Fruit fly (Drosophila melanogaster): ENCODE results near the gene CG8870.
A peak's percentile ranks its signal among the peaks of the same experiment; 100 is the strongest.

Gene CG8870

DNA sequence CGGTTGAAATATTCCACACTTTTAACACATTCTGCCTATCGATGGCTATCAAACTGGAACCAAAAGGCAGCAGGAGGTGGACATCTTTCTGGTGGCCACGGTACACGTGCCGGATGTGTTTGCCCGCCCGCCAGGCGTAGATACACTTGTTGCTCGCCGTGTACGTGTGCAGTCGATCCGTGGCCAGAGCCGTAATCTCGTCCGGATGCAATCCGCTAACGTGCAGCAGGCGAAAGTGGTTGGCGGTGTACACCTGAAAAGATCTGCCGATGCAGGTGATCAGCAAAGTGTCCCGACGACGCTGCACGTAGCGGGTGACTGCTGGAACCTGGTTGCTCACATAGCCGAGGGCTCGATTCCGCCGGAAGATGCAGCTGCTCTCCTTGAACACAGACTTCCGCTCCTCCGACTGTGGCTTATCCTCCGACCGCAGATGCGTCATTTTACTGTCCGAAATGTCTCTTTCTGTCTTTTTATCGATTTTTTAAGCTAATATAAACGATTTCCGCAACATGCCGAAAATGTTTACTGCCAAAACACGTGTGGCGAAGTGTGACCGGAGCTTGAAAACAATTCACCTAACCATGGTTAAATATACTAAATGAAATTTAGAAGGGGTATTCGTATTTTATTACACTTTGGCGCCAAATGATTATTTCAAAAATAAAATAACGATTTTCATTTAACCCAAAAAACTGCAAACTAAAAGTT lies 8.7 kb downstream of the CG8870 start, which contains the start of gene CG9799:
Gene CG9799, minus strand, starts transcription at position 550 of the 711 bp plus-strand sequence.
- TF ChIP-seq bab1 (GFP tag; optimal IDR thresholded peaks at IDR 0.05) (peak; percentile 26), CG7045 (GFP tag; optimal IDR thresholded peaks at IDR 0.05) (no peak), Mnt (GFP tag; optimal IDR thresholded peaks at IDR 0.05) (peak; percentile 99)

DNA sequence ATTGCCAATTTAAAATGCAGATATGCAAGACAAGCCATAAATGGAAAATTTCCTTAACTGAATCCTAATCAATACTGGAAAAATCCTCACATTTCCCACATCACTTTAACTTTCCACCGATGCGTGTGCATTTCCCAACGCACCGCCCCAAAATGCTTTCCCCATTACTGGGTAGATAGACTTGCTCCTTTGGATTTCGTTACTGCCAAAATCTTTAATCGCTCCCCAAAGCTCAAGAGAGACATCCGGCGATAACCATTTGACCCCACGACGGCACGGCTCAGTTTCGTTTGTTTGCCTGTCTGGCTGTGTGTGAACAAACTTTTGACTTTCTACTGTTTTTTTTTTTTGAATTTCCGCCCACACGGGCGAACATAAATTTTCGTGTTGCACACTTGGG lies 10.8 kb downstream of the CG8870 start:
- no peak for TF ChIP-seq Mnt (GFP tag; optimal IDR thresholded peaks at IDR 0.05)
- TF ChIP-seq bab1 (GFP tag; optimal IDR thresholded peaks at IDR 0.05) = no peak
- TF ChIP-seq CG12768 (GFP tag; optimal IDR thresholded peaks at IDR 0.05) = no peak
- TF ChIP-seq CG7101 (tag; optimal IDR thresholded peaks at IDR 0.05) = no peak
- no peak for TF ChIP-seq CG5204 (GFP tag; optimal IDR thresholded peaks at IDR 0.05)
- no peak for TF ChIP-seq Hr96 (GFP tag; optimal IDR thresholded peaks at IDR 0.05)
- TF ChIP-seq CG14711 (tag; optimal IDR thresholded peaks at IDR 0.05) = no peak
- TF ChIP-seq cnc (optimal IDR thresholded peaks at IDR 0.05) = no peak
- no peak for TF ChIP-seq ovo (GFP tag; optimal IDR thresholded peaks at IDR 0.05)
- TF ChIP-seq Crg-1 (GFP tag; optimal IDR thresholded peaks at IDR 0.05) = no peak
- TF ChIP-seq CG33017 (tag; optimal IDR thresholded peaks at IDR 0.05) = no peak
- no peak for TF ChIP-seq cic (GFP tag; optimal IDR thresholded peaks at IDR 0.05)
- no peak for TF ChIP-seq CG1620 (GFP tag; optimal IDR thresholded peaks at IDR 0.05)
- TF ChIP-seq CG7045 (GFP tag; optimal IDR thresholded peaks at IDR 0.05) = no peak
- no peak for TF ChIP-seq kay (GFP tag; ENCODE audit: borderline replicate concordance)
- no peak for TF ChIP-seq CG11617 (GFP tag; optimal IDR thresholded peaks at IDR 0.05)
- no peak for TF ChIP-seq Clk (GFP tag; optimal IDR thresholded peaks at IDR 0.05)

DNA sequence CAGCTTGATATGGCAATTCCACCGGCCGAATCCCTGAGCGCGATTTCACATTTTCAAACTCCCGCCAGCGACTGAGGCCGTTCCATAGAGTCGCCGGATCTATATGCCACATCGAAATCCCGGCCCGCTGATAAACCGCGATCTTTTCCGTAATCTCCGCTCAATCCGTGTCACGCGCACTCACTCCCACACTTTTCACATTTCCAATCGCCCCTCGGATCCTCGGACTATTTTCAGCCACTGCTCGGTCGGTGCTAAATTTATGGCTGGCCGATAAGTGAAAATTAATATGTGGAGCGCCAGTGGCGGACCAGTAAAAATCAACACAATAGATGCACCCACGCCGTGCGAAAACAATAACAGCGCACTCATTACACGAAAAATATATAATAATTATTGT lies 13.4 kb downstream of the CG8870 start:
- TF ChIP-seq Clk (GFP tag; optimal IDR thresholded peaks at IDR 0.05) = no peak
- TF ChIP-seq CG7045 (GFP tag; optimal IDR thresholded peaks at IDR 0.05) = no peak
- no peak for TF ChIP-seq ovo (GFP tag; optimal IDR thresholded peaks at IDR 0.05)
- no peak for TF ChIP-seq cic (GFP tag; optimal IDR thresholded peaks at IDR 0.05)

dm6 chr3R:13395133-13395532 lies 15.5 kb downstream of the CG8870 start, which contains the start of gene CCHa2:
Gene CCHa2 (minus strand): TSS chr3R:13395197.
- TF ChIP-seq kay (GFP tag; ENCODE audit: borderline replicate concordance) = no peak
- TF ChIP-seq Clk (GFP tag; optimal IDR thresholded peaks at IDR 0.05) = no peak
- TF ChIP-seq bab1 (GFP tag; optimal IDR thresholded peaks at IDR 0.05) = no peak
- no peak for TF ChIP-seq CG7101 (tag; optimal IDR thresholded peaks at IDR 0.05)
- TF ChIP-seq CG12768 (GFP tag; optimal IDR thresholded peaks at IDR 0.05) = no peak
- no peak for TF ChIP-seq tj (GFP tag; optimal IDR thresholded peaks at IDR 0.05)
- TF ChIP-seq CG14711 (tag; optimal IDR thresholded peaks at IDR 0.05) = no peak
- TF ChIP-seq CG7045 (GFP tag; optimal IDR thresholded peaks at IDR 0.05) = no peak

dm6 chr3R:13397040-13397439 lies 17.4 kb downstream of the CG8870 start, which contains the start of gene CG14374:
Gene CG14374 (minus strand): TSS chr3R:13397140.
- no peak for TF ChIP-seq CG7045 (GFP tag; optimal IDR thresholded peaks at IDR 0.05)
- TF ChIP-seq CG1620 (GFP tag; optimal IDR thresholded peaks at IDR 0.05) = no peak
- TF ChIP-seq CG33017 (tag; optimal IDR thresholded peaks at IDR 0.05) = no peak

DNA sequence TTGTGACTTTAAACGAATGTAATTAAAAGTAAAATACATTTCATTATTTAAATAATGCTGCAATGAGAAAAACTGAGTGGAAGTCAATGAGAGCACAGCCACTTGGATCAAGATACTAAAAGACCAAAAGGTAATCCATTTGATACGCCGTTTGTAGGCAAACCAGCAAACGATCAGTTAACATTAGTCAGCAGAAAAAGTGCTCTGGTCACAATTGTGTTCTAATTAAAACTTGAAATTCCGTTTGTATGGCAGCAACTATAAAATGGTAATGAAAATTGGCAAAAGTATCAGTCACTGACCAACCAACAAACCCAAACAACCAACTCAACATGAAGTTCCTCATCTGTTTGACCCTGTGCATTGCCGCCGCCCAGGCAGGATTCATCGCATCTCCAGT lies 17.9 kb downstream of the CG8870 start, which contains the start of gene CG14377:
Gene CG14377, plus strand, starts transcription at position 301 of the 400 bp plus-strand sequence.
- no peak for TF ChIP-seq Clk (GFP tag; optimal IDR thresholded peaks at IDR 0.05)
- TF ChIP-seq cnc (optimal IDR thresholded peaks at IDR 0.05) = no peak
- no peak for TF ChIP-seq toe (GFP tag; optimal IDR thresholded peaks at IDR 0.05)
- no peak for TF ChIP-seq pad (GFP tag; optimal IDR thresholded peaks at IDR 0.05)
- no peak for TF ChIP-seq Hr96 (GFP tag; optimal IDR thresholded peaks at IDR 0.05)

- TF ChIP-seq CG7045 (GFP tag; optimal IDR thresholded peaks at IDR 0.05) = peak; percentile 55
- peak; percentile 71 for TF ChIP-seq CG11617 (GFP tag; optimal IDR thresholded peaks at IDR 0.05)
- peak; percentile 55 for TF ChIP-seq ovo (GFP tag; optimal IDR thresholded peaks at IDR 0.05)
- TF ChIP-seq bab1 (GFP tag; optimal IDR thresholded peaks at IDR 0.05) = peak; percentile 79
- no peak for TF ChIP-seq kay (GFP tag; ENCODE audit: borderline replicate concordance)
- TF ChIP-seq cnc (optimal IDR thresholded peaks at IDR 0.05) = no peak
- no peak for TF ChIP-seq Clk (GFP tag; optimal IDR thresholded peaks at IDR 0.05)
- TF ChIP-seq CG33017 (tag; optimal IDR thresholded peaks at IDR 0.05) = peak; percentile 5
- TF ChIP-seq CG1620 (GFP tag; optimal IDR thresholded peaks at IDR 0.05) = peak; percentile 27
- TF ChIP-seq CG5204 (GFP tag; optimal IDR thresholded peaks at IDR 0.05) = peak; percentile 55
- peak; percentile 71 for TF ChIP-seq tj (GFP tag; optimal IDR thresholded peaks at IDR 0.05)
- peak; percentile 37 for TF ChIP-seq Hr96 (GFP tag; optimal IDR thresholded peaks at IDR 0.05)
- no peak for TF ChIP-seq CG12768 (GFP tag; optimal IDR thresholded peaks at IDR 0.05)
- TF ChIP-seq Mnt (GFP tag; optimal IDR thresholded peaks at IDR 0.05) = no peak
- peak; percentile 63 for TF ChIP-seq CG14711 (tag; optimal IDR thresholded peaks at IDR 0.05)
- peak; percentile 68 for TF ChIP-seq CG7101 (tag; optimal IDR thresholded peaks at IDR 0.05)
- no peak for TF ChIP-seq toe (GFP tag; optimal IDR thresholded peaks at IDR 0.05)
- peak; percentile 38 for TF ChIP-seq pad (GFP tag; optimal IDR thresholded peaks at IDR 0.05)
- peak; percentile 64 for TF ChIP-seq Crg-1 (GFP tag; optimal IDR thresholded peaks at IDR 0.05)
- TF ChIP-seq cic (GFP tag; optimal IDR thresholded peaks at IDR 0.05) = no peak
Observed at dm6 chr3R:13400902-13401721, 21.5 kb downstream of the CG8870 start.
